Fruit fly (Drosophila melanogaster): ENCODE data around the gene CG5418.

Gene CG5418

DNA sequence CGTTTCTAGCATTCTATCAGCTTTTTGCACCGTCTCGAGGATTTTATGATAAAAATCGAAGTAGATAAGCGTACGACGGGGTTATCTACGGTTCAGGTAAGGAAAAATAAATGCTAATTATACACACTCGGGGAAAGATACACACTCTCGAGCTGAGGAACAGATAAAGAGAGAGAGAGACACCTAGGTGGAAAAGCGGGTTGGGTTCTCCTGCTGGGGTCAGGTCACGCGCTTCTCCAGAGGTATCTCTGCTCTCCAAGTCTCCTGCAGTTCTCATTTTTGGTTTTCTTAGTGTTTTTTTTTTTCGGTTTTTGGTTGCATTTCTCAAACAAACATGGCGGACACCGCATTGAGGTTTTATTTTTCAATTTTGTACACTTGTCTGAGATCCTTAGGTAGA is 6.8 kb upstream of the CG5418 start (continued):
- peak; percentile 12 for TF ChIP-seq CG13624 (GFP tag; optimal IDR thresholded peaks at IDR 0.05)
- peak; percentile 12; the same call in 1 of the 2 replicates for TF ChIP-seq Bgb (GFP tag; IDR thresholded peaks at IDR 0.05; ENCODE audit: partially characterized antibody)

DNA sequence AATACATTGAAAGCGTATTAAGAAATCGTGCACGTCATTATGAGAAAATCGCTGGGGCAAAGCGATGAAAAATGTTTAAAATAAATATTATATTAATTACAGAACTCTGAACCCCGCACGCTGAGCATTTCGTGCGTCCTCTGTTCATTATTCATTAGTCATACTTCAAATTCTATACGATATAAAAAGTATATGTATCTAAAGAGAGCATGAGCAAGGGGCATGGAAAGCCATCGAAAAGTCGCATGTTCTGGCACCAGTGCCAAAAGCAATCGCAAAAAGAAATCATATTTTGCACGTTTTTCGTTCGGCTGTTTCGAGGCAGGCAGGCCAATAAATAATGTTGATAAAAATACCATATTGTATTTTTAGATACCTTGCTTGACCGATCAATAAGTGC is 6.1 kb upstream of the CG5418 start:
- peak; percentile 34 for TF ChIP-seq cwo (GFP tag; optimal IDR thresholded peaks at IDR 0.05)
- TF ChIP-seq Med (GFP tag), result peak; percentile 72
- TF ChIP-seq yki (optimal IDR thresholded peaks at IDR 0.05), result no peak
- peak; percentile 20 for TF ChIP-seq CG15601 (tag; optimal IDR thresholded peaks at IDR 0.05)

DNA sequence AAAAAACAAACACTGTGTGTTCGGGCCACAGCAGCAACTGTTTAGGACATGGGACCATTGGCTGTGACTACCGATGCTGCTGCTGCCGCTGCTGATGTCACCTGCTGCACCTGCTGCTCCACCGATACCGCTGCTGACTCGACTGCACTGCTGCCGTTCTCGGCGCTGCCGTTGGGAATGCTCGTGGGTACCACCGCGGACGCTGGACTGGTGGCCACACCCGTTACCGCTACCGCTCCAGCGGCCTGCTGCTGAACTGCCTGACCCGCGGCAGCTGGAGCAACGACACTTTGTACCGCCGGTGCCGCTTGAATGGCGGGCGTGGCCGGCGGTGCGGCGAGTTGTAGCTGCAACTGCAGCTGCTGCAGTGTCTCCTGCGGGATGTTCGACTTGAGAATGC is 4.7 kb upstream of the CG5418 start:
- no peak for TF ChIP-seq Ets97D (GFP tag; optimal IDR thresholded peaks at IDR 0.05)
- TF ChIP-seq CG7271 (tag; optimal IDR thresholded peaks at IDR 0.05), result no peak
- 0 out of 2 replicates have a peak, but pooled peaks have one; percentile 37 for TF ChIP-seq CG9932 (GFP tag; IDR thresholded peaks at IDR 0.05)
- TF ChIP-seq Med (GFP tag), result peak; percentile 65
- TF ChIP-seq CG3847 (GFP tag; IDR thresholded peaks at IDR 0.05), result 0 out of 2 replicates have a peak, but pooled peaks have one; percentile 10
- TF ChIP-seq sens (GFP tag), result peak; percentile 32
- TF ChIP-seq ftz-f1 (GFP tag; optimal IDR thresholded peaks at IDR 0.05), result no peak
- no peak for TF ChIP-seq repo (GFP tag; optimal IDR thresholded peaks at IDR 0.05)
- peak; percentile 1 for TF ChIP-seq Myb (GFP tag; optimal IDR thresholded peaks at IDR 0.05)
- 0 out of 3 replicates have a peak, but pooled peaks have one; percentile 25 for TF ChIP-seq CG2199 (GFP tag; IDR thresholded peaks at IDR 0.05)
- TF ChIP-seq ci (GFP tag; IDR thresholded peaks at IDR 0.05), result 0 out of 3 replicates have a peak, but pooled peaks have one; percentile 37
- 0 out of 2 replicates have a peak, but pooled peaks have one; percentile 6 for TF ChIP-seq NFAT (GFP tag; IDR thresholded peaks at IDR 0.05)
- TF ChIP-seq CG11085 (GFP tag; IDR thresholded peaks at IDR 0.05), result 0 out of 2 replicates have a peak, but pooled peaks have one; percentile 19
- no peak for TF ChIP-seq sc (optimal IDR thresholded peaks at IDR 0.05)
- TF ChIP-seq sc (GFP tag; optimal IDR thresholded peaks at IDR 0.05), result no peak
- no peak for TF ChIP-seq BEAF-32 (GFP tag; optimal IDR thresholded peaks at IDR 0.05)
- TF ChIP-seq CG6813 (GFP tag; optimal IDR thresholded peaks at IDR 0.05), result no peak
- TF ChIP-seq HmgD (GFP tag; optimal IDR thresholded peaks at IDR 0.05), result peak; percentile 9
- peak; percentile 6 for TF ChIP-seq her (GFP tag; optimal IDR thresholded peaks at IDR 0.05)
- TF ChIP-seq H15 (GFP tag; IDR thresholded peaks at IDR 0.05), result peak; percentile 33; the same call in 1 of the 3 replicates
- peak; percentile 98 for TF ChIP-seq ac (GFP tag; optimal IDR thresholded peaks at IDR 0.05)
- TF ChIP-seq CG3726 (GFP tag; IDR thresholded peaks at IDR 0.05), result 0 out of 3 replicates have a peak, but pooled peaks have one; percentile 35
- no peak for TF ChIP-seq gro (GFP tag; optimal IDR thresholded peaks at IDR 0.05)
- TF ChIP-seq ken (GFP tag; IDR thresholded peaks at IDR 0.05), result no peak
- TF ChIP-seq Mad (GFP tag; optimal IDR thresholded peaks at IDR 0.05), result peak; percentile 9
- no peak for TF ChIP-seq crp (GFP tag; optimal IDR thresholded peaks at IDR 0.05)
- peak; percentile 19; the same call in 1 of the 3 replicates for TF ChIP-seq zfh1 (GFP tag; IDR thresholded peaks at IDR 0.05)
- TF ChIP-seq CG1832 (GFP tag; optimal IDR thresholded peaks at IDR 0.05), result no peak
- TF ChIP-seq CG6791 (GFP tag; IDR thresholded peaks at IDR 0.05; ENCODE audit: partially characterized antibody), result peak; percentile 33; the same call in 1 of the 3 replicates
- TF ChIP-seq klu (GFP tag; IDR thresholded peaks at IDR 0.05), result 0 out of 2 replicates have a peak, but pooled peaks have one; percentile 21
- TF ChIP-seq cas (GFP tag; IDR thresholded peaks at IDR 0.05), result 0 out of 2 replicates have a peak, but pooled peaks have one; percentile 8
- TF ChIP-seq MBD-R2 (GFP tag; IDR thresholded peaks at IDR 0.05), result 0 out of 2 replicates have a peak, but pooled peaks have one; percentile 6
- no peak for TF ChIP-seq CG31441 (GFP tag; IDR thresholded peaks at IDR 0.05)
- no peak for TF ChIP-seq vfl (GFP tag; optimal IDR thresholded peaks at IDR 0.05)
- TF ChIP-seq CG10321 (GFP tag; IDR thresholded peaks at IDR 0.05), result 0 out of 2 replicates have a peak, but pooled peaks have one; percentile 4
- TF ChIP-seq CG7745 (tag; optimal IDR thresholded peaks at IDR 0.05), result no peak
- TF ChIP-seq org-1 (GFP tag; optimal IDR thresholded peaks at IDR 0.05), result no peak
- 0 out of 2 replicates have a peak, but pooled peaks have one; percentile 5 for TF ChIP-seq peb (GFP tag; IDR thresholded peaks at IDR 0.05)
- peak in 1 of 2 experiments; percentile 1 for TF ChIP-seq chif (GFP tag; optimal IDR thresholded peaks at IDR 0.05)
